Worm (Caenorhabditis elegans) whole organism, midembryonic: ENCODE measurements around the gene srz-32.

ENCODE experiments used
- T22C8.4 ChIP-seq: fragments of 200-800 bp; sonication (Bioruptor generic); IDR thresholded peaks from 2 replicates; pipeline ENCODE4 v1.3.6; 2022; ENCODE audit warnings: missing genetic modification characterization, missing compliant biosample characterization
- cog-1 ChIP-seq: sonication (generic microtip); optimal IDR thresholded peaks from 2 replicates; lab custom pipeline; 2016; ENCODE audit warnings: missing genetic modification characterization, missing compliant biosample characterization
- flt-1 ChIP-seq: fragments of 200-800 bp; sonication (Bioruptor generic); IDR thresholded peaks from 2 replicates; pipeline ENCODE4 v1.3.6; 2022; ENCODE audit warnings: missing genetic modification characterization, missing compliant biosample characterization
- med-1 ChIP-seq: sonication (generic microtip); optimal IDR thresholded peaks from 2 replicates; lab custom pipeline; 2017; ENCODE audit warnings: missing genetic modification characterization, mild to moderate bottlenecking, missing compliant biosample characterization, antibody characterized with exemption, missing genetic modification reagents; ENCODE audit not compliant: insufficient read depth
- ref-1 ChIP-seq: fragments of 200-800 bp; sonication (Bioruptor generic); conservative IDR thresholded peaks from 2 replicates; pipeline ENCODE4 v1.3.6; 2022; ENCODE audit warnings: missing genetic modification reagents, missing genetic modification characterization, missing compliant biosample characterization
- tab-1 ChIP-seq: fragments of 200-800 bp; sonication (Bioruptor generic); IDR thresholded peaks from 2 replicates; pipeline ENCODE4 v1.3.6; 2022; ENCODE audit warnings: missing genetic modification characterization, missing compliant biosample characterization
- ztf-23 ChIP-seq: fragments of 200-800 bp; sonication (Bioruptor generic); IDR thresholded peaks from 2 replicates; pipeline ENCODE4 v1.3.6; 2022; ENCODE audit warnings: missing genetic modification reagents, missing genetic modification characterization, missing compliant biosample characterization
- ztf-29 ChIP-seq: fragments of 200-800 bp; sonication (Bioruptor generic); IDR thresholded peaks from 2 replicates; pipeline ENCODE4 v1.3.6; 2022; ENCODE audit warnings: missing genetic modification reagents, missing genetic modification characterization, missing compliant biosample characterization

DNA sequence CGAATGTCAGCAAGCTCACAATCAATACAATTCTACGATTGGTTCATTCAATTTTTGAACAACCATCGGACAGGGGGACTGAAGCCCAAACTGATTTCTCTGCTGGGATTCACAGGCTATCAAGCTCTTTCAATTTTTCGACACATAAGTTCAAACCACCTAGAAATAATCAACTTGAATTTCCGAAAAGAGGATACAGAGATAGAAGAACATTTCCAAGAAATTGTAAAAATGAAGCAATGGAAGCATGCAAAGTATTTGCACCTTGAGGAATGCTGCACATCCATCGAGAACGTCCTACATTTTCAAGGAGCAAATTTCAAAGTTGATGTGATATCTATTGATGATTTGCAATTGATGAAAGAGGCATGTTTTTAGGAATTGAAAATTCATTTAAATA, 31.6 kb downstream of the srz-32 start:
- TF ChIP-seq ref-1 (no peak), ztf-29 (GFP tag; lab: Robert Waterston, UW) (no peak), ztf-23 (no peak), med-1 (GFP tag; lab: Kevin White, UChicago) (no peak), flt-1 (no peak), T22C8.4 (GFP tag; lab: Robert Waterston, UW) (no peak), cog-1 (no peak), tab-1 (GFP tag; lab: Robert Waterston, UW) (no peak)
